Fruit fly (Drosophila melanogaster) whole organism, embryonic: ENCODE measurements around the gene Rdh.

ENCODE experiments used
- Aef1 ChIP-seq: fragments of 200-800 bp; sonication (Bioruptor generic); IDR thresholded peaks from 3 replicates; pipeline ENCODE4 v1.3.6; 2022; ENCODE audit warnings: missing biosample characterization, missing genetic modification characterization
- Atf-2 ChIP-seq: fragments of 200-800 bp; sonication (Bioruptor generic); optimal IDR thresholded peaks from 2 replicates; lab custom pipeline; 2016; ENCODE audit warnings: missing biosample characterization, missing genetic modification characterization
- CG11504 ChIP-seq: fragments of 200-800 bp; sonication (Bioruptor generic); optimal IDR thresholded peaks from 3 replicates; lab custom pipeline; 2019; ENCODE audit warnings: missing biosample characterization, mild to moderate bottlenecking, missing genetic modification characterization, moderate library complexity
- CG11695 ChIP-seq: fragments of 200-800 bp; sonication (Bioruptor generic); IDR thresholded peaks from 3 replicates; pipeline ENCODE4 v1.3.6; 2022; ENCODE audit warnings: missing biosample characterization, missing genetic modification characterization
- CG14441 ChIP-seq: fragments of 200-800 bp; sonication (Bioruptor generic); IDR thresholded peaks from 2 replicates; pipeline ENCODE4 v1.3.6; 2022; ENCODE audit warnings: missing biosample characterization, missing genetic modification characterization
- CG15073 ChIP-seq: fragments of 200-800 bp; sonication (Bioruptor generic); optimal IDR thresholded peaks from 2 replicates; lab custom pipeline; 2016; ENCODE audit warnings: missing biosample characterization, missing genetic modification characterization
- CG15269 ChIP-seq: fragments of 200-800 bp; sonication (Bioruptor generic); optimal IDR thresholded peaks from 2 replicates; lab custom pipeline; 2018; ENCODE audit warnings: missing biosample characterization, mild to moderate bottlenecking, missing genetic modification characterization, moderate library complexity
- CG15696 ChIP-seq: fragments of 200-800 bp; sonication (Bioruptor generic); optimal IDR thresholded peaks from 2 replicates; lab custom pipeline; 2019; ENCODE audit warnings: missing biosample characterization, mild to moderate bottlenecking, missing genetic modification characterization, moderate library complexity
- CG17361 ChIP-seq: fragments of 200-800 bp; sonication (Bioruptor generic); IDR thresholded peaks from 3 replicates; pipeline ENCODE4 v1.3.6; 2022; ENCODE audit warnings: missing biosample characterization, missing genetic modification characterization
- CG17829 ChIP-seq: fragments of 200-800 bp; optimal IDR thresholded peaks from 2 replicates; lab custom pipeline; 2019; ENCODE audit warnings: missing biosample characterization, mild to moderate bottlenecking, missing genetic modification characterization, moderate library complexity
- CG18262 ChIP-seq: fragments of 200-800 bp; optimal IDR thresholded peaks from 3 replicates; lab custom pipeline; 2019; ENCODE audit warnings: missing biosample characterization, mild to moderate bottlenecking, missing genetic modification characterization, moderate library complexity
- CG18476 ChIP-seq: fragments of 200-800 bp; sonication (Bioruptor generic); optimal IDR thresholded peaks from 2 replicates; lab custom pipeline; 2016; ENCODE audit warnings: missing biosample characterization, mild to moderate bottlenecking, missing genetic modification characterization
- CG4617 ChIP-seq: fragments of 200-800 bp; sonication (Bioruptor generic); optimal IDR thresholded peaks from 3 replicates; lab custom pipeline; 2016; ENCODE audit warnings: missing biosample characterization, missing genetic modification characterization, borderline replicate concordance
- CG6683 ChIP-seq: fragments of 200-800 bp; sonication (Bioruptor generic); optimal IDR thresholded peaks from 2 replicates; lab custom pipeline; 2017; ENCODE audit warnings: missing biosample characterization, mild to moderate bottlenecking, missing genetic modification characterization, missing genetic modification reagents
- CG6765 ChIP-seq: fragments of 200-800 bp; sonication (Bioruptor generic); optimal IDR thresholded peaks from 3 replicates; lab custom pipeline; 2017; ENCODE audit warnings: missing biosample characterization, mild to moderate bottlenecking, missing genetic modification characterization
- CG7745 ChIP-seq: fragments of 200-800 bp; sonication (Bioruptor generic); optimal IDR thresholded peaks from 2 replicates; lab custom pipeline; 2018; ENCODE audit warnings: missing biosample characterization, mild to moderate bottlenecking, missing genetic modification characterization, moderate library complexity
- CG7839 ChIP-seq: fragments of 200-800 bp; sonication (Bioruptor generic); optimal IDR thresholded peaks from 3 replicates; lab custom pipeline; 2018; ENCODE audit warnings: missing biosample characterization, mild to moderate bottlenecking, missing genetic modification characterization, moderate library complexity
- CG7928 ChIP-seq: fragments of 200-800 bp; sonication (Bioruptor generic); optimal IDR thresholded peaks from 2 replicates; lab custom pipeline; 2017; ENCODE audit warnings: missing biosample characterization, mild to moderate bottlenecking, missing genetic modification characterization
- Dll ChIP-seq: fragments of 200-800 bp; sonication (Bioruptor generic); IDR thresholded peaks from 4 replicates; pipeline ENCODE4 v1.3.6; 2022; ENCODE audit warnings: missing biosample characterization, missing genetic modification characterization; ENCODE audit not compliant: partially characterized antibody
- Elba2 ChIP-seq: fragments of 200-800 bp; sonication (Bioruptor generic); optimal IDR thresholded peaks from 3 replicates; lab custom pipeline; 2016; ENCODE audit warnings: missing biosample characterization, missing genetic modification characterization
- H15 ChIP-seq: fragments of 200-800 bp; sonication (Bioruptor generic); IDR thresholded peaks from 3 replicates; pipeline ENCODE4 v1.3.6; 2022; ENCODE audit warnings: missing biosample characterization, missing genetic modification characterization
- HLH3B ChIP-seq: fragments of 200-800 bp; sonication (Bioruptor generic); IDR thresholded peaks from 2 replicates; pipeline ENCODE4 v1.3.6; 2022; ENCODE audit warnings: missing biosample characterization, missing genetic modification characterization
- Lhr ChIP-seq: fragments of 200-800 bp; sonication (Bioruptor generic); optimal IDR thresholded peaks from 3 replicates; lab custom pipeline; 2017; ENCODE audit warnings: mild to moderate bottlenecking, missing biosample characterization, missing genetic modification reagents, missing genetic modification characterization
- MTF-1 ChIP-seq: fragments of 200-800 bp; sonication (Bioruptor generic); optimal IDR thresholded peaks from 2 replicates; lab custom pipeline; 2018; ENCODE audit warnings: missing biosample characterization, mild to moderate bottlenecking, missing genetic modification characterization, borderline replicate concordance
- Mes4 ChIP-seq: fragments of 200-800 bp; sonication (Bioruptor generic); optimal IDR thresholded peaks from 2 replicates; lab custom pipeline; 2016; ENCODE audit warnings: missing biosample characterization, missing genetic modification characterization
- Sox102F ChIP-seq: fragments of 200-800 bp; sonication (Bioruptor generic); optimal IDR thresholded peaks from 2 replicates; lab custom pipeline; 2018; ENCODE audit warnings: missing biosample characterization, mild to moderate bottlenecking, missing genetic modification characterization, moderate library complexity
- Usf ChIP-seq: fragments of 200-800 bp; sonication (Bioruptor generic); optimal IDR thresholded peaks from 2 replicates; lab custom pipeline; 2017; ENCODE audit warnings: missing genotype, missing biosample characterization, missing genetic modification characterization
- aop ChIP-seq: fragments of 200-800 bp; sonication (Bioruptor generic); IDR thresholded peaks from 2 replicates; pipeline ENCODE4 v1.3.6; 2022; ENCODE audit warnings: missing biosample characterization, missing genetic modification characterization
- ap ChIP-seq: fragments of 200-800 bp; sonication (Bioruptor generic); IDR thresholded peaks from 2 replicates; pipeline ENCODE4 v1.3.6; 2022; ENCODE audit warnings: missing biosample characterization, missing genetic modification characterization
- bab2 ChIP-seq: fragments of 200-800 bp; sonication (Bioruptor generic); optimal IDR thresholded peaks from 2 replicates; lab custom pipeline; 2016; ENCODE audit warnings: missing biosample characterization, missing genetic modification characterization
- chinmo ChIP-seq: fragments of 200-800 bp; sonication (Bioruptor generic); IDR thresholded peaks from 4 replicates; pipeline ENCODE4 v1.3.6; 2022; ENCODE audit warnings: missing biosample characterization, missing genetic modification characterization; ENCODE audit not compliant: partially characterized antibody
- ci ChIP-seq: fragments of 200-800 bp; sonication (Bioruptor generic); IDR thresholded peaks from 3 replicates; pipeline ENCODE4 v1.3.6; 2022; ENCODE audit warnings: missing biosample characterization, missing genetic modification characterization
- gcm ChIP-seq: fragments of 200-800 bp; sonication (Bioruptor generic); optimal IDR thresholded peaks from 2 replicates; lab custom pipeline; 2019; ENCODE audit warnings: missing biosample characterization, mild to moderate bottlenecking, missing genetic modification characterization, moderate library complexity
- grn ChIP-seq: fragments of 200-800 bp; sonication (Bioruptor generic); optimal IDR thresholded peaks from 3 replicates; lab custom pipeline; 2017; ENCODE audit warnings: missing biosample characterization, missing genetic modification characterization
- gsb-n ChIP-seq: fragments of 200-800 bp; sonication (Bioruptor generic); optimal IDR thresholded peaks from 3 replicates; lab custom pipeline; 2018; ENCODE audit warnings: missing biosample characterization, mild to moderate bottlenecking, missing genetic modification characterization
- knrl ChIP-seq: fragments of 200-800 bp; sonication (Bioruptor generic); IDR thresholded peaks from 3 replicates; pipeline ENCODE4 v1.3.6; 2022; ENCODE audit warnings: missing biosample characterization, missing genetic modification characterization; ENCODE audit not compliant: partially characterized antibody
- nerfin-1 ChIP-seq: fragments of 200-800 bp; sonication (Bioruptor generic); optimal IDR thresholded peaks from 3 replicates; lab custom pipeline; 2019; ENCODE audit warnings: missing biosample characterization, mild to moderate bottlenecking, missing genetic modification characterization, moderate library complexity
- nmo ChIP-seq: fragments of 200-800 bp; sonication (Bioruptor generic); optimal IDR thresholded peaks from 2 replicates; lab custom pipeline; 2018; ENCODE audit warnings: missing biosample characterization, mild to moderate bottlenecking, missing genetic modification characterization, moderate library complexity
- peb ChIP-seq: fragments of 200-800 bp; sonication (Bioruptor generic); IDR thresholded peaks from 2 replicates; pipeline ENCODE4 v1.3.6; 2022; ENCODE audit warnings: missing biosample characterization, missing genetic modification characterization
- pros ChIP-seq: fragments of 200-800 bp; sonication (Bioruptor generic); optimal IDR thresholded peaks from 3 replicates; lab custom pipeline; 2019; ENCODE audit warnings: missing biosample characterization, mild to moderate bottlenecking, missing genetic modification characterization, moderate library complexity
- rib ChIP-seq: fragments of 200-800 bp; sonication (Bioruptor generic); IDR thresholded peaks from 2 replicates; pipeline ENCODE4 v1.3.6; 2022; ENCODE audit warnings: missing biosample characterization, missing genetic modification characterization
- ro ChIP-seq: fragments of 200-800 bp; sonication (Bioruptor generic); IDR thresholded peaks from 2 replicates; pipeline ENCODE4 v1.3.6; 2022; ENCODE audit warnings: missing biosample characterization, missing genetic modification characterization
- row ChIP-seq: fragments of 200-800 bp; sonication (Bioruptor generic); IDR thresholded peaks from 3 replicates; pipeline ENCODE4 v1.3.6; 2022; ENCODE audit warnings: missing biosample characterization, missing genetic modification characterization
- sc ChIP-seq, 3 experiments: fragments of >200 bp in 2 of 3; fragments of 200-800 bp in 1 of 3; sonication (Bioruptor generic) in 1 of 3; optimal IDR thresholded peaks; 2 replicates in 2 of 3; 3 replicates in 1 of 3; lab custom pipeline; 2017; ENCODE audit warnings: mild to moderate bottlenecking in 1 of 3, missing biosample characterization in 1 of 3, missing genetic modification characterization in 1 of 3, missing genetic modification reagents in 1 of 3
- slou ChIP-seq: fragments of 200-800 bp; sonication (Bioruptor generic); optimal IDR thresholded peaks from 3 replicates; lab custom pipeline; 2016; ENCODE audit warnings: missing biosample characterization, missing genetic modification characterization
- tin ChIP-seq: fragments of 200-800 bp; sonication (Bioruptor generic); optimal IDR thresholded peaks from 3 replicates; lab custom pipeline; 2016; ENCODE audit warnings: missing biosample characterization, missing genetic modification characterization
- trem ChIP-seq: fragments of 200-800 bp; optimal IDR thresholded peaks from 3 replicates; lab custom pipeline; 2019; ENCODE audit warnings: missing biosample characterization, mild to moderate bottlenecking, missing genetic modification characterization, moderate library complexity
- unc-4 ChIP-seq: fragments of 200-800 bp; sonication (Bioruptor generic); IDR thresholded peaks from 2 replicates; pipeline ENCODE4 v1.3.6; 2022; ENCODE audit warnings: missing biosample characterization, missing genetic modification characterization; ENCODE audit not compliant: partially characterized antibody
- yki ChIP-seq: fragments of >200 bp; optimal IDR thresholded peaks from 3 replicates; lab custom pipeline; 2018

The Rdh gene

DNA sequence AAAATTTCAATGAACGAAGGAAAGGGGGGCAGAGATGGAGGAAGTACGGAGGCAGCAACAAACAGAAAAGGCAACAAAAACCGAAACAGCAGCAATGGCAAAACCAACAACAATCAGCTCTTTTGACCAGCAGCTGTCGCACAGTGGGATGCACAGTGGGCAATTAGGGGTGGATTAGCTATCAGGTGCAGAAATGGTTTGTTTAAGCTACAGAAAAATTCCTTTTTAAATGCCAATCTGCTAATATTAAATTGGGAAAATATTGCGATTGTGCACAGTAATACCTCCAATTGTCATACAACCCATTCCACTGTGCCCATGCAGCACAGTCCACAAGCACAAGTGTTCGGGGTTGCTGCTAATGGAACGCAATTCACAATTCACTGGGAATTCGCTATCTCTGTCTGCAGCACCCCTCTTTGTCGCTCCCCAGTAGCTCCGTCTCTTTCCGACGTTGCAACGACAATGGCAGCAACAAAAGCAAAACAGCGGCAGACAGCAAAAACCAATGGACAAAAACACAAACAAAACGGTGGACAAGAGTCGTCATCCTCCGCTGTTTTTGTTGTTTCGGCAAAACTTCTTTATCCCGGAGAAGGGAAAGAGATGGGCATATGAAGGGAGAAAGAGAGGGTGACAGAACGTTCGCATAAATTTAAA, 40.1 kb upstream of the Rdh start (continued):
- TF ChIP-seq nerfin-1 (tag; lab: Kevin White, UChicago) (peak; percentile 70), tin (GFP tag; lab: Kevin White, UChicago) (peak; percentile 90), sc (optimal IDR thresholded peaks at IDR 0.05; lab: Kevin White, UChicago) (no peak), sc (GFP tag; optimal IDR thresholded peaks at IDR 0.05; lab: Kevin White, UChicago) (peak; percentile 93), gcm (GFP tag; lab: Kevin White, UChicago) (peak; percentile 90), CG7745 (tag; lab: Kevin White, UChicago) (peak; percentile 50), CG17361 (GFP tag; lab: Robert Waterston, UW) (peak; percentile 86), Sox102F (peak; percentile 97), knrl (GFP tag; lab: Robert Waterston, UW) (peak; percentile 43; the same call in 1 of the 3 replicates), Lhr (GFP tag; lab: Kevin White, UChicago) (peak; percentile 88), ci (GFP tag; lab: Robert Waterston, UW) (peak; percentile 98), grn (GFP tag; lab: Kevin White, UChicago) (peak; percentile 56), Mes4 (peak; percentile 95), CG15696 (peak; percentile 69), CG11504 (peak; percentile 91), CG11695 (GFP tag; lab: Robert Waterston, UW) (peak; percentile 96), CG6765 (GFP tag; lab: Kevin White, UChicago) (no peak), CG15269 (tag; lab: Kevin White, UChicago) (peak; percentile 94), gsb-n (tag; lab: Kevin White, UChicago) (peak; percentile 94), CG4617 (GFP tag; lab: Kevin White, UChicago) (peak; percentile 88), Atf-2 (GFP tag; lab: Kevin White, UChicago) (peak; percentile 96), bab2 (GFP tag; lab: Kevin White, UChicago) (peak; percentile 90), Dll (GFP tag; lab: Robert Waterston, UW) (0 out of 4 replicates have a peak, but pooled peaks have one; percentile 29), MTF-1 (GFP tag; lab: Kevin White, UChicago) (peak; percentile 65), CG18262 (tag; lab: Kevin White, UChicago) (peak; percentile 90), slou (GFP tag; lab: Kevin White, UChicago) (peak; percentile 85), HLH3B (peak; percentile 96), H15 (GFP tag; lab: Robert Waterston, UW) (peak; percentile 98), rib (GFP tag; lab: Robert Waterston, UW) (peak; percentile 81), aop (peak; percentile 88), unc-4 (GFP tag; lab: Robert Waterston, UW) (no peak), nmo (GFP tag; lab: Kevin White, UChicago) (peak; percentile 94), CG6683 (GFP tag; lab: Kevin White, UChicago) (peak; percentile 63), CG15073 (GFP tag; lab: Kevin White, UChicago) (peak; percentile 73), CG7839 (peak; percentile 91), ap (GFP tag; lab: Robert Waterston, UW) (peak; percentile 97), CG14441 (GFP tag; lab: Robert Waterston, UW) (peak; percentile 98), chinmo (0 out of 4 replicates have a peak, but pooled peaks have one; percentile 41), pros (GFP tag; lab: Kevin White, UChicago) (no peak), peb (GFP tag; lab: Robert Waterston, UW) (peak; percentile 94), Usf (GFP tag; lab: Kevin White, UChicago) (peak; percentile 82), ro (GFP tag; lab: Robert Waterston, UW) (peak; percentile 89), CG18476 (GFP tag; lab: Kevin White, UChicago) (peak; percentile 78), CG7928 (peak; percentile 39), Aef1 (GFP tag; lab: Robert Waterston, UW) (peak; percentile 94), yki (no peak), Elba2 (peak; percentile 91), trem (tag; lab: Kevin White, UChicago) (peak; percentile 67), CG17829 (tag; lab: Kevin White, UChicago) (peak; percentile 85), row (GFP tag; lab: Robert Waterston, UW) (peak; percentile 94)
